Fruit fly (Drosophila melanogaster) whole organism, embryonic: Measurements from ENCODE around the gene Srp14.

Source experiments
- CG11456 ChIP-seq: fragments of 200-800 bp; sonication (Bioruptor generic); IDR thresholded peaks from 3 replicates; pipeline ENCODE4 v1.3.6; 2022; ENCODE audit warnings: missing biosample characterization, missing genetic modification characterization
- CG1233 ChIP-seq: fragments of 200-800 bp; sonication (Bioruptor generic); optimal IDR thresholded peaks from 4 replicates; lab custom pipeline; 2018; ENCODE audit warnings: missing biosample characterization, mild to moderate bottlenecking, missing genetic modification characterization
- CG13775 ChIP-seq: fragments of 200-800 bp; sonication (Bioruptor generic); optimal IDR thresholded peaks from 3 replicates; lab custom pipeline; 2017; ENCODE audit warnings: missing biosample characterization, mild to moderate bottlenecking, missing genetic modification characterization
- CG14050 ChIP-seq: fragments of 200-800 bp; sonication (Bioruptor generic); IDR thresholded peaks from 3 replicates; pipeline ENCODE4 v1.3.6; 2022; ENCODE audit warnings: missing biosample characterization, missing genetic modification characterization
- CG15269 ChIP-seq: fragments of 200-800 bp; sonication (Bioruptor generic); optimal IDR thresholded peaks from 2 replicates; lab custom pipeline; 2018; ENCODE audit warnings: missing biosample characterization, mild to moderate bottlenecking, missing genetic modification characterization, moderate library complexity
- CG17385 ChIP-seq: fragments of 200-800 bp; sonication (Bioruptor generic); optimal IDR thresholded peaks from 3 replicates; lab custom pipeline; 2018; ENCODE audit warnings: missing biosample characterization, mild to moderate bottlenecking, missing genetic modification characterization
- CG17612 ChIP-seq: fragments of 200-800 bp; sonication (Bioruptor generic); IDR thresholded peaks from 2 replicates; pipeline ENCODE4 v1.3.6; 2022; ENCODE audit warnings: missing biosample characterization, missing genetic modification characterization
- CG2129 ChIP-seq: fragments of 200-800 bp; sonication (Bioruptor generic); IDR thresholded peaks from 2 replicates; pipeline ENCODE4 v1.3.6; 2022; ENCODE audit warnings: missing biosample characterization, missing genetic modification characterization; ENCODE audit not compliant: partially characterized antibody
- CG30020 ChIP-seq: fragments of 200-800 bp; optimal IDR thresholded peaks from 2 replicates; lab custom pipeline; 2019; ENCODE audit warnings: missing biosample characterization, mild to moderate bottlenecking, missing genetic modification characterization, moderate library complexity
- CG31224 ChIP-seq: fragments of 200-800 bp; sonication (Bioruptor generic); IDR thresholded peaks from 2 replicates; pipeline ENCODE4 v1.3.6; 2022; ENCODE audit warnings: missing biosample characterization, missing genetic modification characterization
- CG31365 ChIP-seq: fragments of 200-800 bp; sonication (Bioruptor generic); optimal IDR thresholded peaks from 2 replicates; lab custom pipeline; 2018; ENCODE audit warnings: missing biosample characterization, mild to moderate bottlenecking, missing genetic modification characterization
- CG3847 ChIP-seq: fragments of 200-800 bp; sonication (Bioruptor generic); IDR thresholded peaks from 2 replicates; pipeline ENCODE4 v1.3.6; 2022; ENCODE audit warnings: missing biosample characterization, missing genetic modification characterization
- CG4820 ChIP-seq: fragments of 200-800 bp; sonication (Bioruptor generic); optimal IDR thresholded peaks from 3 replicates; lab custom pipeline; 2016; ENCODE audit warnings: missing biosample characterization, missing genetic modification characterization
- CG7271 ChIP-seq: fragments of 200-800 bp; sonication (Bioruptor generic); optimal IDR thresholded peaks from 2 replicates; lab custom pipeline; 2018; ENCODE audit warnings: missing biosample characterization, mild to moderate bottlenecking, missing genetic modification characterization, moderate library complexity
- CG7963 ChIP-seq: fragments of 200-800 bp; sonication (Bioruptor generic); IDR thresholded peaks from 3 replicates; pipeline ENCODE4 v1.3.6; 2022; ENCODE audit warnings: missing biosample characterization, missing genetic modification characterization; ENCODE audit not compliant: partially characterized antibody
- CG7987 ChIP-seq: fragments of 200-800 bp; sonication (Bioruptor generic); optimal IDR thresholded peaks from 2 replicates; lab custom pipeline; 2018; ENCODE audit warnings: missing biosample characterization, mild to moderate bottlenecking, missing genetic modification characterization, moderate library complexity
- CG9817 ChIP-seq: fragments of 200-800 bp; sonication (Bioruptor generic); optimal IDR thresholded peaks from 2 replicates; lab custom pipeline; 2018; ENCODE audit warnings: missing biosample characterization, mild to moderate bottlenecking, missing genetic modification characterization, moderate library complexity
- CrebB ChIP-seq: fragments of 200-800 bp; sonication (Bioruptor generic); optimal IDR thresholded peaks from 3 replicates; lab custom pipeline; 2018; ENCODE audit warnings: missing biosample characterization, mild to moderate bottlenecking, missing genetic modification characterization
- Dad ChIP-seq: fragments of 200-800 bp; sonication (Bioruptor generic); optimal IDR thresholded peaks from 3 replicates; lab custom pipeline; 2016; ENCODE audit warnings: missing biosample characterization, missing genetic modification characterization
- Dip2 ChIP-seq: fragments of 200-800 bp; sonication (Bioruptor generic); IDR thresholded peaks from 2 replicates; pipeline ENCODE4 v1.3.6; 2022; ENCODE audit warnings: missing biosample characterization, missing genetic modification characterization
- E2f2 ChIP-seq: fragments of 200-800 bp; sonication (Bioruptor generic); IDR thresholded peaks from 2 replicates; pipeline ENCODE4 v1.3.6; 2022; ENCODE audit warnings: missing biosample characterization, missing genetic modification characterization
- ERR ChIP-seq: fragments of 200-800 bp; sonication (Bioruptor generic); optimal IDR thresholded peaks from 2 replicates; lab custom pipeline; 2016; ENCODE audit warnings: missing biosample characterization, missing genetic modification characterization
- Hey ChIP-seq: fragments of 200-800 bp; sonication (Bioruptor generic); optimal IDR thresholded peaks from 3 replicates; lab custom pipeline; 2018; ENCODE audit warnings: missing biosample characterization, mild to moderate bottlenecking, missing genetic modification characterization
- Hr3 ChIP-seq: fragments of 200-800 bp; sonication (Bioruptor generic); optimal IDR thresholded peaks from 3 replicates; lab custom pipeline; 2016; ENCODE audit warnings: missing biosample characterization, missing genetic modification characterization
- Neu2 ChIP-seq: fragments of 200-800 bp; sonication (Bioruptor generic); optimal IDR thresholded peaks from 3 replicates; lab custom pipeline; 2016; ENCODE audit warnings: missing biosample characterization, missing genetic modification characterization, borderline replicate concordance
- Opbp ChIP-seq: fragments of 200-800 bp; sonication (Bioruptor generic); IDR thresholded peaks from 3 replicates; pipeline ENCODE4 v1.3.6; 2022; ENCODE audit warnings: missing biosample characterization, missing genetic modification characterization; ENCODE audit not compliant: partially characterized antibody
- Optix ChIP-seq: fragments of 200-800 bp; sonication (Bioruptor generic); IDR thresholded peaks from 3 replicates; pipeline ENCODE4 v1.3.6; 2022; ENCODE audit warnings: missing biosample characterization, missing genetic modification characterization
- Poxn ChIP-seq: fragments of 200-800 bp; sonication (Bioruptor generic); IDR thresholded peaks from 2 replicates; pipeline ENCODE4 v1.3.6; 2022; ENCODE audit warnings: missing biosample characterization, missing genetic modification characterization
- Ptx1 ChIP-seq: fragments of 200-800 bp; sonication (Bioruptor generic); IDR thresholded peaks from 2 replicates; pipeline ENCODE4 v1.3.6; 2022; ENCODE audit warnings: missing biosample characterization, missing genetic modification characterization
- Six4 ChIP-seq: fragments of 200-800 bp; sonication (Bioruptor generic); optimal IDR thresholded peaks from 2 replicates; lab custom pipeline; 2016; ENCODE audit warnings: missing biosample characterization, missing genetic modification characterization
- Sry-β ChIP-seq: fragments of 200-800 bp; sonication (Bioruptor generic); optimal IDR thresholded peaks from 2 replicates; lab custom pipeline; 2018; ENCODE audit warnings: missing biosample characterization, mild to moderate bottlenecking, missing genetic modification characterization, moderate library complexity
- Xbp1 ChIP-seq: fragments of 200-800 bp; sonication (Bioruptor generic); optimal IDR thresholded peaks from 3 replicates; lab custom pipeline; 2016; ENCODE audit warnings: missing biosample characterization, mild to moderate bottlenecking, missing genetic modification characterization
- az2 ChIP-seq: fragments of 200-800 bp; sonication (Bioruptor generic); optimal IDR thresholded peaks from 3 replicates; lab custom pipeline; 2016; ENCODE audit warnings: missing biosample characterization, missing genetic modification characterization
- corto ChIP-seq: fragments of 200-800 bp; sonication (Bioruptor generic); optimal IDR thresholded peaks from 2 replicates; lab custom pipeline; 2016; ENCODE audit warnings: missing biosample characterization, mild to moderate bottlenecking, missing genetic modification characterization, moderate library complexity
- ewg ChIP-seq: fragments of 200-800 bp; sonication (Bioruptor generic); optimal IDR thresholded peaks from 3 replicates; lab custom pipeline; 2017; ENCODE audit warnings: mild to moderate bottlenecking, missing biosample characterization, missing genetic modification reagents, missing genetic modification characterization
- ftz-f1 ChIP-seq: fragments of 200-800 bp; sonication (Bioruptor generic); optimal IDR thresholded peaks from 2 replicates; lab custom pipeline; 2016; ENCODE audit warnings: missing biosample characterization, missing genetic modification characterization
- grn ChIP-seq: fragments of 200-800 bp; sonication (Bioruptor generic); optimal IDR thresholded peaks from 3 replicates; lab custom pipeline; 2017; ENCODE audit warnings: missing biosample characterization, missing genetic modification characterization
- hb ChIP-seq: fragments of 200-800 bp; sonication (Bioruptor generic); IDR thresholded peaks from 3 replicates; pipeline ENCODE4 v1.3.6; 2022; ENCODE audit warnings: missing biosample characterization, missing genetic modification characterization; ENCODE audit not compliant: partially characterized antibody
- mam ChIP-seq: fragments of 200-800 bp; sonication (Bioruptor generic); optimal IDR thresholded peaks from 3 replicates; lab custom pipeline; 2016; ENCODE audit warnings: missing biosample characterization, missing genetic modification characterization
- onecut ChIP-seq: fragments of 200-800 bp; sonication (Bioruptor generic); IDR thresholded peaks from 2 replicates; pipeline ENCODE4 v1.3.6; 2022; ENCODE audit warnings: missing biosample characterization, missing genetic modification characterization
- org-1 ChIP-seq: fragments of 200-800 bp; sonication (Bioruptor generic); optimal IDR thresholded peaks from 2 replicates; lab custom pipeline; 2017; ENCODE audit warnings: missing biosample characterization, missing genetic modification characterization
- pan ChIP-seq, 4 experiments: fragments of >200 bp in 3 of 4; fragments of 200-800 bp in 1 of 4; sonication (Bioruptor generic) in 1 of 4; optimal IDR thresholded peaks in 3 of 4; IDR thresholded peaks in 1 of 4; 2 replicates each; pipeline versions ENCODE4 v1.3.6 to Lab custom; 2017 to 2022; ENCODE audit warnings: missing biosample characterization in 2 of 4, missing genetic modification characterization in 2 of 4, mixed read lengths in 1 of 4
- phol ChIP-seq: fragments of 200-800 bp; sonication (Bioruptor generic); optimal IDR thresholded peaks from 3 replicates; lab custom pipeline; 2018; ENCODE audit warnings: missing biosample characterization, mild to moderate bottlenecking, missing genetic modification characterization, moderate library complexity
- run ChIP-seq: fragments of 200-800 bp; sonication (Bioruptor generic); optimal IDR thresholded peaks from 3 replicates; lab custom pipeline; 2018; ENCODE audit warnings: missing biosample characterization, mild to moderate bottlenecking, missing genetic modification characterization
- scrt ChIP-seq: fragments of 200-800 bp; sonication (Bioruptor generic); optimal IDR thresholded peaks from 2 replicates; lab custom pipeline; 2018; ENCODE audit warnings: missing biosample characterization, mild to moderate bottlenecking, missing genetic modification characterization, moderate library complexity
- slbo ChIP-seq: fragments of 200-800 bp; sonication (Bioruptor generic); IDR thresholded peaks from 2 replicates; pipeline ENCODE4 v1.3.6; 2022; ENCODE audit warnings: missing biosample characterization, missing genetic modification characterization
- usp ChIP-seq: fragments of >200 bp; optimal IDR thresholded peaks from 2 replicates; lab custom pipeline; 2017; ENCODE audit warnings: missing biosample characterization, missing genetic modification characterization
- z ChIP-seq: fragments of 200-800 bp; sonication (Bioruptor generic); IDR thresholded peaks from 3 replicates; pipeline ENCODE4 v1.3.6; 2022; ENCODE audit warnings: missing biosample characterization, missing genetic modification characterization

The Srp14 gene

DNA sequence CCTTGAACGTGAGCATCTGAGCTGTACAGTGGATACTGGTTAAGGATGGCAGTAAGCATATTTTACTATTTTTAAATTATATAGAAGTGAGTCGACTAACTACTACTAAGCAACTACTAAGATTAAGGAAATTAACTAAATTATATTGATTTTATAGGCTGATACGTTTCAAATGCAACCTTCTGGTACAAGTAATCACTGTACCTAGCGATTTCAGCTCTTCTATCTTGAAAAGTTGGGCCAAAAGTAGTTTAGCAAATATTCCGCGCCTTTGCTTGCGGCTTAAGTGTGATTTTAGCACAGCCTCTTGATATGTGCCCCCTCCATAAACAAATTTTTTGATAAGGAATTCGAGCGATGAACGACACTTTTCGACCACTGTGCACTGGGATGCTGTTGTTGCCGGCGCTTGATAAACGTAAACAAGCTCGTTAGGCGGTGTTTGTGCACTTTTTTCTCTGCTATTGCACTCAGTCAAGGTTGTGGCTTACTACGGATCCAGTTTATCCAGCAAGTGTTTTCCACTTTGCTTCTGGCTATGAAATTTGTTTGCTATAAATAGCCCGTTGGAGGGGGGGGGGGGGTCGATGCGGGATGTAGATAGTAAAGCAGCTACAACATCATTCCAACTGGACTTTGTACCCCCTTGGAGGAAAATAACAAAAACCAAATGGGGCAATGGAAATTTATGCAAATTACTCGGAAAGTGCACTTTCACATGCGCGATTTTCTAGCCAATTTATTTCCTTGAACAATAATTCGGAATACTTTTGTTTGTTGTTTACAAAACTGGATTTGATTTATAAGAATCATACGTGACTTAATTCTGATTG, 23.4 kb upstream of the Srp14 start:
- TF ChIP-seq CG13775 (GFP tag; lab: Kevin White, UChicago): peak; percentile 53
- TF ChIP-seq CG7963: no peak
- no peak for TF ChIP-seq Dad (GFP tag; lab: Kevin White, UChicago)
- TF ChIP-seq phol (tag; lab: Kevin White, UChicago): peak; percentile 60
- TF ChIP-seq Opbp (GFP tag; lab: Robert Waterston, UW): no peak
- TF ChIP-seq pan (optimal IDR thresholded peaks at IDR 0.05; lab: Kevin White, UChicago): no peak
- peak in 1 of 2 experiments; percentile 80 for TF ChIP-seq pan (GFP tag; optimal IDR thresholded peaks at IDR 0.05 in 1 of 2, IDR thresholded peaks at IDR 0.05 in 1 of 2)
- TF ChIP-seq az2: peak; percentile 38
- TF ChIP-seq ftz-f1 (GFP tag; lab: Kevin White, UChicago): peak; percentile 65
- peak; percentile 65 for TF ChIP-seq CG14050 (GFP tag; lab: Robert Waterston, UW)
- no peak for TF ChIP-seq usp
- no peak; the same call in 1 of the 2 replicates for TF ChIP-seq Dip2 (GFP tag; lab: Robert Waterston, UW)
- no peak for TF ChIP-seq Optix (GFP tag; lab: Robert Waterston, UW)
- peak; percentile 57 for TF ChIP-seq CG4820 (GFP tag; lab: Kevin White, UChicago)
- no peak for TF ChIP-seq Neu2
- TF ChIP-seq org-1 (GFP tag; lab: Kevin White, UChicago): peak; percentile 43
- peak; percentile 79 for TF ChIP-seq CG31224 (GFP tag; lab: Robert Waterston, UW)
- TF ChIP-seq onecut (GFP tag; lab: Robert Waterston, UW): no peak; the same call in 1 of the 2 replicates
- TF ChIP-seq CG15269 (tag; lab: Kevin White, UChicago): peak; percentile 76
- no peak for TF ChIP-seq CG31365 (tag; lab: Kevin White, UChicago)
- TF ChIP-seq Hr3 (GFP tag; lab: Kevin White, UChicago): peak; percentile 44
- peak; percentile 92 for TF ChIP-seq slbo
- no peak for TF ChIP-seq hb (GFP tag; lab: Robert Waterston, UW)
- TF ChIP-seq CG17612 (GFP tag; lab: Robert Waterston, UW): peak; percentile 46; the same call in 1 of the 2 replicates
- TF ChIP-seq corto (GFP tag; lab: Kevin White, UChicago): no peak
- no peak for TF ChIP-seq run (tag; lab: Kevin White, UChicago)
- TF ChIP-seq Xbp1 (GFP tag; lab: Kevin White, UChicago): peak; percentile 70
- TF ChIP-seq z (GFP tag; lab: Robert Waterston, UW): no peak; the same call in 2 of the 3 replicates
- peak; percentile 37 for TF ChIP-seq Six4 (GFP tag; lab: Kevin White, UChicago)
- TF ChIP-seq CG1233 (GFP tag; lab: Kevin White, UChicago): no peak
- TF ChIP-seq E2f2 (GFP tag; lab: Robert Waterston, UW): peak; percentile 35; the same call in 1 of the 2 replicates
- TF ChIP-seq scrt (GFP tag; lab: Kevin White, UChicago): peak; percentile 68
- 0 out of 2 replicates have a peak, but pooled peaks have one; percentile 29 for TF ChIP-seq Poxn (GFP tag; lab: Robert Waterston, UW)
- peak; percentile 74 for TF ChIP-seq CG11456 (GFP tag; lab: Robert Waterston, UW)
- peak; percentile 7 for TF ChIP-seq ERR (GFP tag; lab: Kevin White, UChicago)
- TF ChIP-seq Hey (tag; lab: Kevin White, UChicago): no peak
- no peak for TF ChIP-seq CG7987 (GFP tag; lab: Kevin White, UChicago)
- no peak for TF ChIP-seq Sry-β (GFP tag; lab: Kevin White, UChicago)
- peak; percentile 63 for TF ChIP-seq CG3847
- no peak for TF ChIP-seq grn (GFP tag; lab: Kevin White, UChicago)
- no peak for TF ChIP-seq CG2129 (GFP tag; lab: Robert Waterston, UW)
- no peak for TF ChIP-seq CG30020 (tag; lab: Kevin White, UChicago)
- TF ChIP-seq Ptx1 (GFP tag; lab: Robert Waterston, UW): peak; percentile 88
- peak; percentile 35 for TF ChIP-seq CG9817 (tag; lab: Kevin White, UChicago)
- peak; percentile 10 for TF ChIP-seq CG17385
- TF ChIP-seq CrebB (tag; lab: Kevin White, UChicago): no peak
- TF ChIP-seq mam: peak; percentile 65
- peak; percentile 3 for TF ChIP-seq ewg (GFP tag; lab: Kevin White, UChicago)
- no peak for TF ChIP-seq CG7271
